Worm (Caenorhabditis elegans) whole organism, late embryonic: ENCODE data around the gene clec-139.

ENCODE experiments used
- K09A11.1 ChIP-seq: sonication (generic microtip); optimal IDR thresholded peaks from 2 replicates; lab custom pipeline; 2017; ENCODE audit warnings: antibody characterized with exemption, mild to moderate bottlenecking, missing genetic modification characterization, missing compliant biosample characterization; ENCODE audit not compliant: insufficient read depth
- pha-2 ChIP-seq: sonication (generic microtip); optimal IDR thresholded peaks from 2 replicates; lab custom pipeline; 2017; ENCODE audit warnings: mild to moderate bottlenecking, missing genetic modification characterization, missing compliant biosample characterization

DNA sequence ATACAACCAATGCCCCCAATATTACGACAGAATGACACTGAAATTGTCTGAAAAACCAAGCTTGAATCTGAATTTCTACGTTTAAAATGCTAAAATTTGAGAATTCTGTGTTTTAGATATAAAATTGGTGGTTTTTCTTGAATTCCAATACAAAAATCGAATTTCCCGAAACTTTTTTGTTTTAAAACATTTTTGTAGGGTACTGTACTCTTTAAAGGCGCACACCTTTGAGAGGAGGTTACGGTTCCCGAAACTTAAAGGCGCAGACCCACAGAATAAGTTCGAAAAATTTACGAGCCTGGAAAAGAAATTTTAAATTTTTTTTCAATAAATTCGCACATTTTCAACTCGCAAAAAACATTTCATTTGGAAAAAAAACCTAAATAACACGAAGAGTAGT, 16.9 kb downstream of the clec-139 start:
- TF ChIP-seq K09A11.1 = no peak
- no peak for TF ChIP-seq pha-2
